Fruit fly (Drosophila melanogaster) whole organism, wandering third instar larva: ENCODE data around the gene Nrg.
A peak's percentile ranks its signal among the peaks of the same experiment; 100 is the strongest.

Experiments used
- Abd-B ChIP-seq: fragments of >200 bp; optimal IDR thresholded peaks from 2 replicates; lab custom pipeline; 2017; ENCODE audit warnings: missing biosample characterization, missing genetic modification characterization
- CG32264 ChIP-seq: fragments of 200-800 bp; sonication (Bioruptor generic); optimal IDR thresholded peaks from 2 replicates; lab custom pipeline; 2016; ENCODE audit warnings: missing biosample characterization, missing genetic modification characterization
- CG9705 ChIP-seq: fragments of 200-800 bp; sonication (Bioruptor generic); optimal IDR thresholded peaks from 2 replicates; lab custom pipeline; 2018; ENCODE audit warnings: missing biosample characterization, mild to moderate bottlenecking, missing genetic modification characterization
- CrebA ChIP-seq: fragments of 200-800 bp; sonication (Bioruptor generic); optimal IDR thresholded peaks from 2 replicates; lab custom pipeline; 2016; ENCODE audit warnings: missing biosample characterization, mild to moderate bottlenecking, missing genetic modification characterization, borderline replicate concordance
- Dfd ChIP-seq: fragments of >200 bp; optimal IDR thresholded peaks from 2 replicates; lab custom pipeline; 2017; ENCODE audit warnings: missing biosample characterization, missing genetic modification characterization
- Dif ChIP-seq: fragments of 200-275, 200-300 bp; sonication (Bioruptor generic); optimal IDR thresholded peaks from 2 replicates; lab custom pipeline; 2018; ENCODE audit warnings: missing biosample characterization, missing genetic modification characterization; ENCODE audit not compliant: partially characterized antibody
- GATAd ChIP-seq: sonication (Bioruptor generic); optimal IDR thresholded peaks from 2 replicates; lab custom pipeline; 2016; ENCODE audit warnings: missing biosample characterization, missing genetic modification characterization
- HLH106 ChIP-seq: fragments of 200-800 bp; optimal IDR thresholded peaks from 3 replicates; lab custom pipeline; 2019; ENCODE audit warnings: missing biosample characterization, mild to moderate bottlenecking, missing genetic modification characterization, moderate library complexity
- Hnf4 ChIP-seq: fragments of 200-800 bp; sonication (Bioruptor generic); optimal IDR thresholded peaks from 2 replicates; lab custom pipeline; 2016; ENCODE audit warnings: missing biosample characterization, mild to moderate bottlenecking, missing genetic modification characterization
- Hr78 ChIP-seq: fragments of >200 bp; optimal IDR thresholded peaks from 2 replicates; lab custom pipeline; 2017; ENCODE audit warnings: missing biosample characterization, missing genetic modification characterization
- Hr83 ChIP-seq: fragments of 200-300 bp; sonication (Bioruptor generic); optimal IDR thresholded peaks from 2 replicates; lab custom pipeline; 2016; ENCODE audit warnings: missing biosample characterization, mild to moderate bottlenecking, missing genetic modification characterization, moderate library complexity; ENCODE audit not compliant: poor library complexity, severe bottlenecking
- Jra ChIP-seq: sonication (Bioruptor generic); optimal IDR thresholded peaks from 2 replicates; lab custom pipeline; 2016; ENCODE audit warnings: missing biosample characterization, missing genetic modification characterization
- Mio ChIP-seq: sonication (Bioruptor generic); optimal IDR thresholded peaks from 2 replicates; lab custom pipeline; 2016; ENCODE audit warnings: missing biosample characterization, missing genetic modification characterization
- Myc ChIP-seq: fragments of >200 bp; optimal IDR thresholded peaks from 2 replicates; lab custom pipeline; 2017
- N ChIP-seq: fragments of >200 bp; optimal IDR thresholded peaks from 2 replicates; lab custom pipeline; 2018; ENCODE audit warnings: missing biosample characterization, missing external identifiers, missing genetic modification characterization
- OdsH ChIP-seq: fragments of 200-800 bp; sonication (Bioruptor generic); optimal IDR thresholded peaks from 2 replicates; lab custom pipeline; 2016; ENCODE audit warnings: missing biosample characterization, mild to moderate bottlenecking, missing genetic modification characterization
- Rel ChIP-seq, 2 experiments: fragments of 200-800 bp; sonication (Bioruptor generic) in 1 of 2; optimal IDR thresholded peaks; 2 replicates in 1 of 2; 3 replicates in 1 of 2; lab custom pipeline; 2016 to 2019; ENCODE audit warnings: mild to moderate bottlenecking in 2 of 2, missing biosample characterization in 2 of 2, missing genetic modification characterization in 2 of 2, moderate library complexity in 1 of 2
- Sp1 ChIP-seq: fragments of 200-800 bp; sonication (Bioruptor generic); optimal IDR thresholded peaks from 3 replicates; lab custom pipeline; 2019; ENCODE audit warnings: missing biosample characterization, mild to moderate bottlenecking, missing genetic modification characterization, moderate library complexity
- Vsx2 ChIP-seq: fragments of 200-300, 225-300 bp; sonication (Bioruptor generic); optimal IDR thresholded peaks from 2 replicates; lab custom pipeline; 2018; ENCODE audit warnings: missing biosample characterization, missing genetic modification characterization; ENCODE audit not compliant: partially characterized antibody
- br ChIP-seq: fragments of 200-800 bp; sonication (Bioruptor generic); optimal IDR thresholded peaks from 2 replicates; lab custom pipeline; 2016; ENCODE audit warnings: missing biosample characterization, missing genetic modification characterization
- brk ChIP-seq: fragments of 200-800 bp; sonication (Bioruptor generic); optimal IDR thresholded peaks from 2 replicates; lab custom pipeline; 2016; ENCODE audit warnings: missing biosample characterization, mild to moderate bottlenecking, missing genetic modification characterization
- dl ChIP-seq, 2 experiments: fragments of 175-275, 200-275 bp in 1 of 2; fragments of 200-275 bp in 1 of 2; sonication (Bioruptor generic); optimal IDR thresholded peaks; lab custom pipeline; 2018; ENCODE audit warnings: mild to moderate bottlenecking in 2 of 2, missing biosample characterization in 2 of 2, missing genetic modification characterization in 2 of 2, moderate library complexity in 2 of 2; ENCODE audit not compliant: partially characterized antibody in 2 of 2, insufficient read depth in 1 of 2
- dmrt93B ChIP-seq: fragments of 200-800 bp; sonication (Bioruptor generic); optimal IDR thresholded peaks from 2 replicates; lab custom pipeline; 2018; ENCODE audit warnings: missing biosample characterization, mild to moderate bottlenecking, missing genetic modification characterization
- ey ChIP-seq: fragments of 200-800 bp; sonication (Bioruptor generic); optimal IDR thresholded peaks from 2 replicates; lab custom pipeline; 2016; ENCODE audit warnings: missing biosample characterization, missing genetic modification characterization
- foxo ChIP-seq, 2 experiments: fragments of 200-800 bp; sonication (Bioruptor generic); optimal IDR thresholded peaks; 2 replicates in 1 of 2; 3 replicates in 1 of 2; lab custom pipeline; 2016 to 2017; ENCODE audit warnings: missing biosample characterization in 2 of 2, missing genetic modification characterization in 2 of 2
- fru ChIP-seq: fragments of 200-800 bp; sonication (Bioruptor generic); optimal IDR thresholded peaks from 3 replicates; lab custom pipeline; 2016; ENCODE audit warnings: missing biosample characterization, mild to moderate bottlenecking, missing genetic modification characterization
- h ChIP-seq: fragments of 200-800 bp; sonication (Bioruptor generic); optimal IDR thresholded peaks from 3 replicates; lab custom pipeline; 2016; ENCODE audit warnings: missing biosample characterization, mild to moderate bottlenecking, missing genetic modification characterization
- jim ChIP-seq: fragments of 175-275, 200-325 bp; sonication (Bioruptor generic); optimal IDR thresholded peaks from 2 replicates; lab custom pipeline; 2016; ENCODE audit warnings: missing biosample characterization, mild to moderate bottlenecking, missing genetic modification characterization
- lola ChIP-seq: fragments of >200 bp; optimal IDR thresholded peaks from 2 replicates; lab custom pipeline; 2017; ENCODE audit warnings: missing biosample characterization, missing genetic modification characterization
- pan ChIP-seq: fragments of >200 bp; optimal IDR thresholded peaks from 2 replicates; lab custom pipeline; 2017
- psq ChIP-seq: fragments of 200-800 bp; sonication (Bioruptor generic); optimal IDR thresholded peaks from 3 replicates; lab custom pipeline; 2017; ENCODE audit warnings: missing biosample characterization, mild to moderate bottlenecking, missing genetic modification characterization, moderate library complexity
- rgr ChIP-seq: fragments of 200-800 bp; sonication (Bioruptor generic); optimal IDR thresholded peaks from 3 replicates; lab custom pipeline; 2016; ENCODE audit warnings: missing biosample characterization, mild to moderate bottlenecking, missing genetic modification characterization
- sage ChIP-seq: fragments of 200-800 bp; sonication (Bioruptor generic); optimal IDR thresholded peaks from 2 replicates; lab custom pipeline; 2016; ENCODE audit warnings: missing biosample characterization, mild to moderate bottlenecking, missing genetic modification characterization
- sv ChIP-seq: fragments of 200-800 bp; sonication (Bioruptor generic); optimal IDR thresholded peaks from 3 replicates; lab custom pipeline; 2016; ENCODE audit warnings: missing biosample characterization, missing genetic modification characterization
- tai ChIP-seq: sonication (Bioruptor generic); optimal IDR thresholded peaks from 2 replicates; lab custom pipeline; 2016; ENCODE audit warnings: missing biosample characterization, missing genetic modification characterization
- usp ChIP-seq: fragments of >200 bp; optimal IDR thresholded peaks from 2 replicates; lab custom pipeline; 2017; ENCODE audit warnings: missing biosample characterization, missing genetic modification characterization
- woc ChIP-seq: sonication (Bioruptor generic); optimal IDR thresholded peaks from 2 replicates; lab custom pipeline; 2016; ENCODE audit warnings: missing biosample characterization, mild to moderate bottlenecking, missing genetic modification characterization

Nrg gene

dm6 chrX:8569639-8570038, 52.5 kb downstream of the Nrg start:
- TF ChIP-seq brk (no peak), Sp1 (GFP tag; lab: Kevin White, UChicago) (no peak), CG9705 (GFP tag; lab: Kevin White, UChicago) (no peak), foxo (GFP tag; optimal IDR thresholded peaks at IDR 0.05; lab: Kevin White, UChicago) (no peak), psq (GFP tag; lab: Kevin White, UChicago) (no peak), h (GFP tag; lab: Kevin White, UChicago) (no peak), Rel (GFP tag; optimal IDR thresholded peaks at IDR 0.05; lab: Kevin White, UChicago) (no peak), Rel (tag; optimal IDR thresholded peaks at IDR 0.05; lab: Kevin White, UChicago) (no peak), Jra (GFP tag; lab: Kevin White, UChicago) (no peak), usp (GFP tag; lab: Kevin White, UChicago) (no peak), CrebA (GFP tag; lab: Kevin White, UChicago) (no peak), N (GFP tag; lab: Kevin White, UChicago) (no peak), jim (GFP tag; lab: Kevin White, UChicago) (no peak), ey (GFP tag; lab: Kevin White, UChicago) (no peak), Hr83 (GFP tag; lab: Kevin White, UChicago) (no peak)

- TF ChIP-seq CG9705 (GFP tag; lab: Kevin White, UChicago) = no peak
- no peak for TF ChIP-seq Mio (GFP tag; lab: Kevin White, UChicago)
- TF ChIP-seq dmrt93B (GFP tag; lab: Kevin White, UChicago) = no peak
- TF ChIP-seq Sp1 (GFP tag; lab: Kevin White, UChicago) = no peak
- no peak for TF ChIP-seq OdsH (GFP tag; lab: Kevin White, UChicago)
Measured at dm6 chrX:8570848-8571247, 53.7 kb downstream of the Nrg start, which contains the start of gene CG12111. CG12111 (minus strand) TSS chrX:8570948.

- TF ChIP-seq lola (GFP tag; lab: Kevin White, UChicago) = no peak
- TF ChIP-seq ey (GFP tag; lab: Kevin White, UChicago) = no peak
- TF ChIP-seq woc (GFP tag; lab: Kevin White, UChicago) = no peak
- no peak for TF ChIP-seq Rel (GFP tag; optimal IDR thresholded peaks at IDR 0.05; lab: Kevin White, UChicago)
- peak; percentile 93 for TF ChIP-seq Rel (tag; optimal IDR thresholded peaks at IDR 0.05; lab: Kevin White, UChicago)
- no peak for TF ChIP-seq brk
- no peak for TF ChIP-seq fru (GFP tag; lab: Kevin White, UChicago)
- TF ChIP-seq CrebA (GFP tag; lab: Kevin White, UChicago) = no peak
Measured at dm6 chrX:8571936-8572335, 54.8 kb downstream of the Nrg start.

- peak; percentile 9 for TF ChIP-seq OdsH (GFP tag; lab: Kevin White, UChicago)
- no peak for TF ChIP-seq jim (GFP tag; lab: Kevin White, UChicago)
- no peak for TF ChIP-seq lola (GFP tag; lab: Kevin White, UChicago)
- peak; percentile 39 for TF ChIP-seq ey (GFP tag; lab: Kevin White, UChicago)
- no peak for TF ChIP-seq Dfd (GFP tag; lab: Kevin White, UChicago)
- TF ChIP-seq usp (GFP tag; lab: Kevin White, UChicago) = no peak
- TF ChIP-seq HLH106 (tag; lab: Kevin White, UChicago) = peak; percentile 25
- TF ChIP-seq dl (GFP tag; optimal IDR thresholded peaks at IDR 0.05; lab: Kevin White, UChicago; ENCODE audit: insufficient read depth in 1 of 2, partially characterized antibody in 2 of 2) = no peak
- no peak for TF ChIP-seq pan (lab: Kevin White, UChicago)
- no peak for TF ChIP-seq CG32264
- no peak for TF ChIP-seq dmrt93B (GFP tag; lab: Kevin White, UChicago)
- no peak for TF ChIP-seq sage (GFP tag; lab: Kevin White, UChicago)
- no peak for TF ChIP-seq tai
- no peak for TF ChIP-seq Hr78 (GFP tag; lab: Kevin White, UChicago)
- TF ChIP-seq Mio (GFP tag; lab: Kevin White, UChicago) = no peak
- peak; percentile 7 for TF ChIP-seq Hnf4 (GFP tag; lab: Kevin White, UChicago)
- no peak for TF ChIP-seq CG9705 (GFP tag; lab: Kevin White, UChicago)
- TF ChIP-seq fru (GFP tag; lab: Kevin White, UChicago) = peak; percentile 16
- TF ChIP-seq Vsx2 (GFP tag; lab: Kevin White, UChicago) = no peak
- no peak for TF ChIP-seq CrebA (GFP tag; lab: Kevin White, UChicago)
- no peak for TF ChIP-seq Dif (GFP tag; lab: Kevin White, UChicago)
- peak in 1 of 2 experiments; percentile 19 for TF ChIP-seq foxo (GFP tag; optimal IDR thresholded peaks at IDR 0.05; lab: Kevin White, UChicago)
- TF ChIP-seq GATAd (GFP tag; lab: Kevin White, UChicago) = no peak
- no peak for TF ChIP-seq Myc (lab: Kevin White, UChicago)
- peak; percentile 54 for TF ChIP-seq h (GFP tag; lab: Kevin White, UChicago)
- no peak for TF ChIP-seq psq (GFP tag; lab: Kevin White, UChicago)
- TF ChIP-seq rgr (GFP tag; lab: Kevin White, UChicago) = peak; percentile 25
- TF ChIP-seq N (GFP tag; lab: Kevin White, UChicago) = no peak
- TF ChIP-seq woc (GFP tag; lab: Kevin White, UChicago) = no peak
- TF ChIP-seq Sp1 (GFP tag; lab: Kevin White, UChicago) = peak; percentile 38
- TF ChIP-seq Jra (GFP tag; lab: Kevin White, UChicago) = no peak
- TF ChIP-seq sv = no peak
- no peak for TF ChIP-seq Abd-B (GFP tag; lab: Kevin White, UChicago)
- TF ChIP-seq Hr83 (GFP tag; lab: Kevin White, UChicago) = no peak
- TF ChIP-seq br (GFP tag; lab: Kevin White, UChicago) = no peak
- peak; percentile 20 for TF ChIP-seq brk
- no peak for TF ChIP-seq Rel (GFP tag; optimal IDR thresholded peaks at IDR 0.05; lab: Kevin White, UChicago)
- peak; percentile 48 for TF ChIP-seq Rel (tag; optimal IDR thresholded peaks at IDR 0.05; lab: Kevin White, UChicago)
Measured at dm6 chrX:8572939-8573594, 55.9 kb downstream of the Nrg start, which contains the start of gene spirit. spirit (minus strand) TSS chrX:8573593.
